Worm (Caenorhabditis elegans) whole organism, L4/young adult: ENCODE data around the gene B0222.15.

ENCODE experiments used
- W03F9.2 ChIP-seq: fragments of 150-350 bp; optimal IDR thresholded peaks from 2 replicates; lab custom pipeline; 2014; ENCODE audit warnings: missing biosample characterization, missing genetic modification characterization
- dao-5 ChIP-seq: sonication (generic microtip); optimal IDR thresholded peaks from 2 replicates; lab custom pipeline; 2016; ENCODE audit warnings: missing genotype, missing genetic modification characterization, moderate library complexity, missing compliant biosample characterization
- him-1 ChIP-seq: sonication (generic microtip); optimal IDR thresholded peaks from 2 replicates; lab custom pipeline; 2016; ENCODE audit warnings: missing genotype, missing genetic modification reagents, missing genetic modification characterization, missing compliant biosample characterization

Gene B0222.15

DNA sequence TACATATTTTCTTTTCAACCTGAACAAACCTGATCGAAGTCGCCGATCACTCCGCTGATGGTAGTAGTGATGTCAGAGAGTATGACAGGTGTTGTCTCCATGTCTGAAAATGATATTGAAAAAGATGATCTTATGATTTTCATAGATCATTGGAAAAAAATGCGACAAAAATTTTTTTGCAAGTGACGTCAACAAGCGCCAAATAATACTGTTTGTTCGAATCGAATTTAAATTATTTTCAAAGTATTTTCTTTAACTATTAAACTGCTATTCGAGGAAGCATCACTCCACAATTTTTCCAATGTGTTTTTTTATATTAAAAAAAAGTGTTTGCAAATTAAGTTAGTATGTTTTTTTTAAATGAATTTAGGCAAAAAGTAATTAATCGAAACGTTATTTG, 19.0 kb downstream of the B0222.15 start, which contains the start of gene pitr-2:
Gene pitr-2, minus strand, starts transcription at position 101 of the 400 bp plus-strand sequence.
- TF ChIP-seq dao-5 (tag; lab: Kevin White, UChicago) = no peak
- TF ChIP-seq W03F9.2 (tag; lab: Kevin White, UChicago) = no peak
- no peak for TF ChIP-seq him-1 (tag; lab: Kevin White, UChicago)

DNA sequence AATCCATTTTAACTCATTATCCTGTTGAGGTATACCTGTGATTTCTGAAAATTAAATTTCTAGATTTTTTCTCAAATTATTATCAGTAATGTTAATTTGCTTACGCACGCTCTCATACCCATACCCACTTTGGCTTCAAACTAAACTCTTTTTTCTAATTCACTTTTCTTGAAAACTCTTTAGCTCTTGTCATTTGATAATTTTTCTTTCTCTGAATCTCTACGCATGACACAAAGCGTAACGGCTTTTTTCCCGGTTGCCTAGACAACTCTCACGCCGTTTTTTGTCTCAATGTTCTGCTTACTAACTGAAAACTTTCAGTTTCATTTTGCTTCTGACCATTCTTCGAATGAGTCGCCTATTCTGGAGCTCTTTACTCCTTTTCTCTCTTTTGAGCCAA, 22.6 kb downstream of the B0222.15 start, which contains the start of gene B0222.1:
Gene B0222.1, plus strand, starts transcription at position 306 of the 400 bp plus-strand sequence.
- TF ChIP-seq dao-5 (tag; lab: Kevin White, UChicago) (no peak), W03F9.2 (tag; lab: Kevin White, UChicago) (no peak), him-1 (tag; lab: Kevin White, UChicago) (no peak)

DNA sequence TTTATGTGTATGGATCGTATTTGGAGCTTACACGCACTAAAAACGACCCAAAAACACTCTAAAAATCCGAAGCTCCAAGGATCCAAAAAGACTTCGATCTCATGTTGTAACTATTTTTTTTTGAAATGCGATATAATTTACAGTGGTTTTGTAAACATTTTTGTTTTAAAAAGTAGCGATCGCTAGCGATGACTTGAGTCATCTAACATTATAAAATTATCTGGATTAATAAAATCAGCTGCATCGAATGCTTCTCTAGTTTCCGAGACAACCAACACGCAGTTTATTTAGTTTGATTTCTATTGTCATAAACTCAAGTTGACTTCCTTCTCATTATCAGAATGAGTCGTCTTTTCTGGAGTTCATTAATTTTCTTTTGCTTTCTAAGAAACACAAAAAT, 24.5 kb downstream of the B0222.15 start, which contains the start of gene F21C10.1:
Gene F21C10.1, plus strand, starts transcription at position 301 of the 400 bp plus-strand sequence.
- TF ChIP-seq W03F9.2 (tag; lab: Kevin White, UChicago) (no peak), him-1 (tag; lab: Kevin White, UChicago) (no peak), dao-5 (tag; lab: Kevin White, UChicago) (no peak)

DNA sequence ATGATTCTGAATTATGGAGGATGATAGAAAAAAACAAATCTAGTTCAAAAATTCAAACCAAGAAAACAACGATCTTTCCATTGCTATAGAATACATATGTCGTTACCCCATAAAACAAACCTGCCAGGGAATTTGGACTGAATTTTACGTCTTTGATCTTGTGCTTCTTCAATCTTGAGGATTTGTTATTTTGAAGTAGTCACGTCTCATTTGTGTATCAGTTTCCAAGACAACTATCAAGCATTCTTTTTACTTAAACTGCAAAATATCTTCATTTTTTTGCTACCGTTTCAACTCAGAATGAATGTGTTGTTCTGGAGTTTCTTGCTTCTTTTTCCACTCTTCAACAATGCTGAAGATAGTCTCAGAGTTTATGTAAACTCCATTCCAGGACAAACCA, 25.8 kb downstream of the B0222.15 start, which contains the start of gene F21C10.19:
Gene F21C10.19, plus strand, starts transcription at position 301 of the 400 bp plus-strand sequence.
- TF ChIP-seq W03F9.2 (tag; lab: Kevin White, UChicago) = no peak
- no peak for TF ChIP-seq him-1 (tag; lab: Kevin White, UChicago)
- TF ChIP-seq dao-5 (tag; lab: Kevin White, UChicago) = no peak

DNA sequence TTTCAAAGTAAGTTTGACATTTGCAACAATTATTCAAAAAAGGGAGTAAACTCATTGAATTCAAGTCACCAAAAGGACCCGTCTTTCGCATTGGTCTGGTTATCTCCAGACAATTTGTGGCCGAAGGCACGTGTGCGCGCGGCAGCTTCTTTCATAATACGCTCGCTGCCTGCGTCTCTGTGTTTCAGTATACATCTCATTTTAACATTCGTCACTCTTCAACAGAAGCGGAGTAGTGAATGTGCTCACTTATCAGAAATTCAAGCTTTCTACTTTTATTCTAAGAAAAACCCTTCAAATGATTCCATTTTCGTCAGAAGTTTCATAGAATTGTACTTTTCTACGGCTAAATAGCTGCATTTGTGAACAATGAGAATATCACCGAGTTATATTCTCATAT, 28.0 kb downstream of the B0222.15 start:
- no peak for TF ChIP-seq W03F9.2 (tag; lab: Kevin White, UChicago)
- peak; percentile 36 for TF ChIP-seq him-1 (tag; lab: Kevin White, UChicago)

DNA sequence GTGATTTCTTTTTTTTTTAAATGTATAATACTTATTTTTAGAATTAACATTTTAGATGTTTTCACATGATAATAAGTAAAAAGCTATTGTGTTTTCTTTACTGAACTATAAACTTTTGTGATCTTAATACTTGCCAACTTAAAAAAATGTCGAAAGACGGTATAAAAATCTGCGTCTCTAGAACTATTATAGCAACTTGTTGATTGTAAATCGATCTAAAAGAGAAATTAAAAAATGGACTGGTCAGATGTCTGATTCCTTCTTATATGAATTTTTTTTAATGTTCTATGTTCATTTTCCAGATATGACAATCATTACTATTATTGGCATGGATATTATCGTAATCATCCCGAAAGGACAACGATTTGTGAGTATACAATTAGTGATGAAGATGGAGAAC, 28.8 kb downstream of the B0222.15 start, which contains the start of gene F21C10.3:
Gene F21C10.3, plus strand, starts transcription at position 301 of the 400 bp plus-strand sequence.
- TF ChIP-seq dao-5 (tag; lab: Kevin White, UChicago) = no peak
- TF ChIP-seq W03F9.2 (tag; lab: Kevin White, UChicago) = no peak

DNA sequence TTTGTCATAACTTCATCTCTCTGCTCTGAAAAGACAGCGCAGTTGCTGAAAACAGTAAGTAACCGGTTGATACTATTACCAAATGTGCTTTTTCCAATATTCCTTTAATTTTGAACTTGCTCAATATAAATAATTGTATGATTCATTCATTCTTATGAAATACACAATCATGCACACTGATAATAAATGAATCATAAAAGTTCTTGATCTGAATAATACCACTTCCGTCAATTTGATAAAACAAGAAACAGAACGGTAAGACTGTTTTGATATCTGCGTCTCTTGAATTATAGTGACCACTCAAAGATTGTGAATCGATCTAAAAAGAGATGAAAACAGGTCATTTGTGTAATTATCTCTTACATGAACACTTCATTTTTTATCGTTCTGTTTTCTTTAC, 30.3 kb downstream of the B0222.15 start, which contains the start of gene F21C10.4:
Gene F21C10.4, plus strand, starts transcription at position 301 of the 400 bp plus-strand sequence.
- TF ChIP-seq W03F9.2 (tag; lab: Kevin White, UChicago) (no peak), him-1 (tag; lab: Kevin White, UChicago) (no peak), dao-5 (tag; lab: Kevin White, UChicago) (no peak)

DNA sequence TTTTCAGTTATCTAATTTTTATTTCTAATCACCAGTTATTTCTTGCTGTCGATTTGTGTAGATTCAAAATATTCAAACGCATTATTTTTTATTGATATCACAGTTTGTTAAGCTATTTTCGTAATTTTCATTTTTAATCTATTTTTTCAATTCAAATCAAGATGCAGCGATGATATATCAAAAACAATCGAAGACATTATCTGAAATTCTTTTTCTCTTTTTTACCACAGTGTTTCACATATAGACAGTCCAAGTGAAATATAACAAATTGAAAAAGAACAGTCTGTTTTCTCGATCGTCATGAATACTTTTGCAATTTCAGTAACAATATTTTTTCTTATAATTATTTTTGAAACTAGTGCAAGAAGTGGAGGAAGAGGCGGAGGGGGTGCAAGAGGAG, 31.2 kb downstream of the B0222.15 start, which contains the start of gene F21C10.5:
Gene F21C10.5, plus strand, starts transcription at position 301 of the 400 bp plus-strand sequence.
- TF ChIP-seq W03F9.2 (tag; lab: Kevin White, UChicago) (no peak), him-1 (tag; lab: Kevin White, UChicago) (no peak), dao-5 (tag; lab: Kevin White, UChicago) (no peak)

DNA sequence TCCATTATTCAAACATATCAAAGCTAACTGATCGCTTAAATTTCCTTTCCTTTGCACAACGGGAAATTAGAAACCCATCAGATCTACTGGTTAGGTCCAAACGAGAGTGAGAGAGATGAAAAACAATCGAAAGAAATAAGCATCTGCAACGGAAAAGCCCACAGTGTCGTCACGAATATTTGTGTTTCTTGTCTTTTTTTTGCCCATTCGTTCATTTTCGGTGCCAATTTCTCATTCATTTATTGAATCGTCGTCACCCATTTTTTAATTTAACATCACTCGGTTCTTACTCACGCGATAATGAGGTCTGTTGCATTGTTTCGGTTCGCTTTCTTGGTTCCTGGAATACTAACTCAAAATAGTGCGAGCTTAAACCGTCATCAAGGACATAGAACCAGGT, 32.4 kb downstream of the B0222.15 start, which contains the start of gene F21C10.6:
Gene F21C10.6, plus strand, starts transcription at position 301 of the 400 bp plus-strand sequence.
- TF ChIP-seq dao-5 (tag; lab: Kevin White, UChicago) (no peak), him-1 (tag; lab: Kevin White, UChicago) (no peak), W03F9.2 (tag; lab: Kevin White, UChicago) (no peak)

DNA sequence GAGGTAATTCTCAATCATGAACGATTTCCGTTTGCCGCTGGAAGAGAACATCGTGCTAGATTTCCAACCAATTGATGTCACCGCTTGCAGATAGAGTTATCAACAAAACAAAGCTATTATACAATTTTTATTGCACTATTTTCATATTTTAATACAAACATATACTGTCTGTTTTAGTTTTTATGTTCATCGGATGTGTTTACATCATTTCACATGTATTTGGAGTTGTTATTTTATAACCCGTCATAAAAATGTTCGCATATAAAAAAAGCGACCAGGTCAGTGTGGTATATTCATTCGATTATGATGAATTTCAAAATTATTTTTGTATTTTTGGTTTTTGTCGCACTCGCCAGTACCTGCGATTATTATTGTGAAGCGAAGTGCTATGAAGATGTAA, 33.4 kb downstream of the B0222.15 start, which contains the start of gene F21C10.11:
Gene F21C10.11, plus strand, starts transcription at position 301 of the 400 bp plus-strand sequence.
- TF ChIP-seq him-1 (tag; lab: Kevin White, UChicago) = no peak
- no peak for TF ChIP-seq W03F9.2 (tag; lab: Kevin White, UChicago)
- TF ChIP-seq dao-5 (tag; lab: Kevin White, UChicago) = no peak

DNA sequence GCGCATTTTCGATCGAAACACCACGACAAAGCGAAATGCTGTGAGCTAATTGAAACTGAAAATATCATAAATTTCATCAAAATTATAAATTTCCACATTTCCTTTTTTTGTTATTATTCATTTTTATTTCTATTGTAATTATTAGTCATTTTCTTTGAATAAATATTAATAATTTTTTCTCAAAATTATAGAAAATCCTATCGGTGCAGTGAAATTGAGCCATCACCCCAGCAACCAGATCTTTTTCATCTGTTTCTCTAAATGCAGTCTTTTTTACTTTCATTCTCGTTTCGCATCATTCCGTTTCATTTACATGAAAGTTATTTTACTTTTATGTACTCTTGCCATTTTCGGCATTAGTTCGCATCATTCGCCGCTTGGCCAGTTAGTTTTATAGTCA, 34.6 kb downstream of the B0222.15 start, which contains the start of gene F21C10.13:
Gene F21C10.13, plus strand, starts transcription at position 301 of the 400 bp plus-strand sequence.
- TF ChIP-seq W03F9.2 (tag; lab: Kevin White, UChicago) = no peak
- no peak for TF ChIP-seq dao-5 (tag; lab: Kevin White, UChicago)
- no peak for TF ChIP-seq him-1 (tag; lab: Kevin White, UChicago)

DNA sequence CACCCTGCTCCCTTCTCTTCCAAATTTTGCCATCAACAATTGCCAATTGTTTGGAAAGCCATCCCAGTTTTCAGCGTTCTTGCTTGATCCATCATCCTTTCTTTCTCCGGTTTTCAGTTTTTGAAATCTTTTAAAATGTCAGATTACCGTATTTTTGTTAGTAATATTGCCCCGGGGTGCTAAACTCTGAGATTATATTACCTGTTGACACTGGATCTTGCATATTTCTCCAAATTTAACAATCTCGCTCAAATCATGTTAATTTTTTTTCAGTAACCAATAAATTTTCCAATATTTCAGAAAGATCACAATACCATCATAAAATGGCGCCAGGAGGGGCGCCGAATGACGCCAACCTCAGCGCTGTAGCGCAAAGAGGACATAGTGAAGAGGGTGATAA, 44.1 kb downstream of the B0222.15 start, which contains the start of gene F21C10.7:
Gene F21C10.7, plus strand, starts transcription at position 301 of the 400 bp plus-strand sequence.
- no peak for TF ChIP-seq him-1 (tag; lab: Kevin White, UChicago)

DNA sequence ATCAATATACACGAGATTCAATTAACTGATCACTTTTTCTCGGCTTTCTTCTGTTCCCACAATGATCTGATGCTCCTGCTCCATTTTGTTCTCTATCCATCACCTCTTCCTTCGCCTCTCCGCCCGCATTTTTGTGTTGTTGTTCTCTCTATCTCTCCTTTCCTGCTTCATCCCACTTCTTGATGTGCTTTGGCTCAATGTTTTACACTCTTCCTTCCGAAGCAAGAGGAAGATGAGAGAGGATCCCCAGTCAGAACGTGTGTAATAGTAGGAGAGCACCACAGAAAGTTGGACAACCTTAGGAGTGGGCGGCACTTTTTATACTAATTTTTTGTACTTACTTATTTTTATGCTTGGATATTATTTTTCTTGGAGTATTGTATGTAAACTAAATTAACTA, 44.6 kb downstream of the B0222.15 start:
- TF ChIP-seq W03F9.2 (tag; lab: Kevin White, UChicago) (no peak), dao-5 (tag; lab: Kevin White, UChicago) (no peak), him-1 (tag; lab: Kevin White, UChicago) (no peak)

DNA sequence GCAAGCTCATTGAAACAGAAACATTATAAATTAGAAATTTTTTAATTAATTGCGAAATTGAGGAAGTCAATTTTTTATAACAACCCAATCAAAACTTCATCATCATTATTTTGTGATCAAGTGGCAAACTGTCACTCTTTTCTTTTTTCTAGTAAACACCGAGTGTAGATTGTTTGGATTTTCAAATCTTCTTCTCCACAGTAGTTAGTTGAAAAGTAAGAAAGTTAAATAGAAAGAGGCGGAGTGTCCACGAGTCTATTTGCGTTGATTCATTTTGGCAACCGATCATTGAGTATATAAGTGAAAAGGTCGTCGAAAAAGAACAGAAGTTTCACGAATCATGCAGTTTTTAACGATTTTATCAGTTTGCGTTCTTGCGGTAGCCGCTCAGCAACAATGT, 47.3 kb downstream of the B0222.15 start, which contains the start of gene pqn-31:
Gene pqn-31, plus strand, starts transcription at position 301 of the 400 bp plus-strand sequence.
- no peak for TF ChIP-seq him-1 (tag; lab: Kevin White, UChicago)
- TF ChIP-seq dao-5 (tag; lab: Kevin White, UChicago) = no peak
- no peak for TF ChIP-seq W03F9.2 (tag; lab: Kevin White, UChicago)
